Fruit fly (Drosophila melanogaster) whole organism, embryonic: ENCODE data around the gene Spn28Dc.

Source experiments
- Ada2b ChIP-seq: fragments of 200-800 bp; sonication (Bioruptor generic); IDR thresholded peaks from 2 replicates; pipeline ENCODE4 v1.3.6; 2022; ENCODE audit warnings: missing biosample characterization, missing genetic modification characterization
- B-H1 ChIP-seq: fragments of 200-800 bp; sonication (Bioruptor generic); IDR thresholded peaks from 3 replicates; pipeline ENCODE4 v1.3.6; 2022; ENCODE audit warnings: missing biosample characterization, missing genetic modification characterization
- CG12299 ChIP-seq: fragments of 200-800 bp; sonication (Bioruptor generic); optimal IDR thresholded peaks from 2 replicates; lab custom pipeline; 2018; ENCODE audit warnings: missing biosample characterization, mild to moderate bottlenecking, missing genetic modification characterization
- CG1233 ChIP-seq: fragments of 200-800 bp; sonication (Bioruptor generic); optimal IDR thresholded peaks from 4 replicates; lab custom pipeline; 2018; ENCODE audit warnings: missing biosample characterization, mild to moderate bottlenecking, missing genetic modification characterization
- CG13123 ChIP-seq: fragments of 200-800 bp; sonication (Bioruptor generic); optimal IDR thresholded peaks from 2 replicates; lab custom pipeline; 2016; ENCODE audit warnings: missing biosample characterization, missing genetic modification characterization
- CG13287 ChIP-seq: fragments of 200-800 bp; sonication (Bioruptor generic); IDR thresholded peaks from 2 replicates; pipeline ENCODE4 v1.3.6; 2022; ENCODE audit warnings: missing biosample characterization, missing genetic modification characterization; ENCODE audit not compliant: partially characterized antibody
- CG14710 ChIP-seq: fragments of 200-800 bp; sonication (Bioruptor generic); optimal IDR thresholded peaks from 3 replicates; lab custom pipeline; 2019; ENCODE audit warnings: missing biosample characterization, mild to moderate bottlenecking, missing genetic modification characterization, moderate library complexity
- CG17912 ChIP-seq: fragments of 200-800 bp; sonication (Bioruptor generic); optimal IDR thresholded peaks from 2 replicates; lab custom pipeline; 2018; ENCODE audit warnings: missing biosample characterization, mild to moderate bottlenecking, missing genetic modification characterization
- CG1832 ChIP-seq: fragments of 200-800 bp; sonication (Bioruptor generic); optimal IDR thresholded peaks from 2 replicates; lab custom pipeline; 2017; ENCODE audit warnings: missing biosample characterization, mild to moderate bottlenecking, missing genetic modification characterization, inconsistent platforms
- CG18476 ChIP-seq: fragments of 200-800 bp; sonication (Bioruptor generic); optimal IDR thresholded peaks from 2 replicates; lab custom pipeline; 2016; ENCODE audit warnings: missing biosample characterization, mild to moderate bottlenecking, missing genetic modification characterization
- CG3995 ChIP-seq: fragments of 200-800 bp; sonication (Bioruptor generic); optimal IDR thresholded peaks from 3 replicates; lab custom pipeline; 2016; ENCODE audit warnings: missing biosample characterization, missing genetic modification characterization
- CG4730 ChIP-seq: fragments of 200-800 bp; sonication (Bioruptor generic); IDR thresholded peaks from 2 replicates; pipeline ENCODE4 v1.3.6; 2022; ENCODE audit warnings: missing biosample characterization, missing genetic modification characterization
- CG6654 ChIP-seq: fragments of 200-800 bp; sonication (Bioruptor generic); optimal IDR thresholded peaks from 2 replicates; lab custom pipeline; 2017; ENCODE audit warnings: missing biosample characterization, mild to moderate bottlenecking, missing genetic modification characterization
- CG6791 ChIP-seq: fragments of 200-800 bp; sonication (Bioruptor generic); IDR thresholded peaks from 3 replicates; pipeline ENCODE4 v1.3.6; 2022; ENCODE audit warnings: missing biosample characterization, missing genetic modification characterization; ENCODE audit not compliant: partially characterized antibody
- CG7745 ChIP-seq: fragments of 200-800 bp; sonication (Bioruptor generic); optimal IDR thresholded peaks from 2 replicates; lab custom pipeline; 2018; ENCODE audit warnings: missing biosample characterization, mild to moderate bottlenecking, missing genetic modification characterization, moderate library complexity
- CG7839 ChIP-seq: fragments of 200-800 bp; sonication (Bioruptor generic); optimal IDR thresholded peaks from 3 replicates; lab custom pipeline; 2018; ENCODE audit warnings: missing biosample characterization, mild to moderate bottlenecking, missing genetic modification characterization, moderate library complexity
- CG8924 ChIP-seq: fragments of 200-800 bp; optimal IDR thresholded peaks from 3 replicates; lab custom pipeline; 2019; ENCODE audit warnings: missing biosample characterization, mild to moderate bottlenecking, missing genetic modification characterization, moderate library complexity
- CG9437 ChIP-seq: fragments of 200-800 bp; sonication (Bioruptor generic); optimal IDR thresholded peaks from 2 replicates; lab custom pipeline; 2018; ENCODE audit warnings: missing biosample characterization, mild to moderate bottlenecking, missing genetic modification characterization
- CG9609 ChIP-seq: fragments of 200-800 bp; sonication (Bioruptor generic); optimal IDR thresholded peaks from 3 replicates; lab custom pipeline; 2016; ENCODE audit warnings: missing biosample characterization, missing genetic modification characterization
- Camta ChIP-seq: fragments of 200-800 bp; sonication (Bioruptor generic); optimal IDR thresholded peaks from 2 replicates; lab custom pipeline; 2016; ENCODE audit warnings: missing biosample characterization, missing genetic modification characterization
- Dp ChIP-seq: fragments of 200-800 bp; sonication (Bioruptor generic); optimal IDR thresholded peaks from 2 replicates; lab custom pipeline; 2018; ENCODE audit warnings: missing biosample characterization, mild to moderate bottlenecking, missing genetic modification characterization, moderate library complexity
- Dref ChIP-seq: fragments of 200-800 bp; sonication (Bioruptor generic); IDR thresholded peaks from 2 replicates; pipeline ENCODE4 v1.3.6; 2022; ENCODE audit warnings: missing biosample characterization, missing genetic modification characterization
- E2f2 ChIP-seq: fragments of 200-800 bp; sonication (Bioruptor generic); IDR thresholded peaks from 2 replicates; pipeline ENCODE4 v1.3.6; 2022; ENCODE audit warnings: missing biosample characterization, missing genetic modification characterization
- Fer3 ChIP-seq: fragments of 200-800 bp; sonication (Bioruptor generic); optimal IDR thresholded peaks from 2 replicates; lab custom pipeline; 2018; ENCODE audit warnings: missing biosample characterization, mild to moderate bottlenecking, missing genetic modification characterization, moderate library complexity
- Hey ChIP-seq: fragments of 200-800 bp; sonication (Bioruptor generic); optimal IDR thresholded peaks from 3 replicates; lab custom pipeline; 2018; ENCODE audit warnings: missing biosample characterization, mild to moderate bottlenecking, missing genetic modification characterization
- Hmx ChIP-seq: fragments of 200-800 bp; sonication (Bioruptor generic); optimal IDR thresholded peaks from 2 replicates; lab custom pipeline; 2016; ENCODE audit warnings: missing biosample characterization, missing genetic modification characterization
- Hr51 ChIP-seq, 2 experiments: fragments of 200-800 bp; sonication (Bioruptor generic); optimal IDR thresholded peaks; 2 replicates in 1 of 2; 3 replicates in 1 of 2; lab custom pipeline; 2016 to 2018; ENCODE audit warnings: missing biosample characterization in 2 of 2, missing genetic modification characterization in 2 of 2, mild to moderate bottlenecking in 1 of 2, moderate library complexity in 1 of 2
- Hsf ChIP-seq: fragments of 200-800 bp; sonication (Bioruptor generic); optimal IDR thresholded peaks from 3 replicates; lab custom pipeline; 2016; ENCODE audit warnings: missing biosample characterization, missing genetic modification characterization
- MESR4 ChIP-seq: fragments of 200-800 bp; sonication (Bioruptor generic); optimal IDR thresholded peaks from 2 replicates; lab custom pipeline; 2018; ENCODE audit warnings: missing biosample characterization, mild to moderate bottlenecking, missing genetic modification characterization, moderate library complexity
- Med ChIP-seq: fragments of 200-800 bp; sonication (Bioruptor generic); peaks from one replicate; lab custom pipeline; 2016; ENCODE audit warnings: missing biosample characterization, missing genetic modification characterization, mild to moderate bottlenecking, inconsistent platforms, moderate library complexity
- Rx ChIP-seq: fragments of 200-800 bp; sonication (Bioruptor generic); IDR thresholded peaks from 2 replicates; pipeline ENCODE4 v1.3.6; 2022; ENCODE audit warnings: missing biosample characterization, missing genetic modification characterization
- Scr ChIP-seq: fragments of 200-800 bp; sonication (Bioruptor generic); IDR thresholded peaks from 2 replicates; pipeline ENCODE4 v1.3.6; 2022; ENCODE audit warnings: missing biosample characterization, missing genetic modification characterization; ENCODE audit not compliant: partially characterized antibody
- Spps ChIP-seq: fragments of 200-800 bp; sonication (Bioruptor generic); optimal IDR thresholded peaks from 2 replicates; lab custom pipeline; 2018; ENCODE audit warnings: missing biosample characterization, mild to moderate bottlenecking, missing genetic modification characterization
- Sry-β ChIP-seq: fragments of 200-800 bp; sonication (Bioruptor generic); optimal IDR thresholded peaks from 2 replicates; lab custom pipeline; 2018; ENCODE audit warnings: missing biosample characterization, mild to moderate bottlenecking, missing genetic modification characterization, moderate library complexity
- ap ChIP-seq: fragments of 200-800 bp; sonication (Bioruptor generic); IDR thresholded peaks from 2 replicates; pipeline ENCODE4 v1.3.6; 2022; ENCODE audit warnings: missing biosample characterization, missing genetic modification characterization
- cg ChIP-seq: fragments of 200-800 bp; sonication (Bioruptor generic); optimal IDR thresholded peaks from 3 replicates; lab custom pipeline; 2019; ENCODE audit warnings: missing biosample characterization, mild to moderate bottlenecking, missing genetic modification characterization, moderate library complexity
- corto ChIP-seq: fragments of 200-800 bp; sonication (Bioruptor generic); optimal IDR thresholded peaks from 2 replicates; lab custom pipeline; 2016; ENCODE audit warnings: missing biosample characterization, mild to moderate bottlenecking, missing genetic modification characterization, moderate library complexity
- fru ChIP-seq: fragments of >200 bp; optimal IDR thresholded peaks from 2 replicates; lab custom pipeline; 2017
- gem ChIP-seq: fragments of 200-800 bp; sonication (Bioruptor generic); optimal IDR thresholded peaks from 2 replicates; lab custom pipeline; 2019; ENCODE audit warnings: missing biosample characterization, mild to moderate bottlenecking, missing genetic modification characterization, moderate library complexity
- inv ChIP-seq: fragments of 200-800 bp; sonication (Bioruptor generic); IDR thresholded peaks from 2 replicates; pipeline ENCODE4 v1.3.6; 2022; ENCODE audit warnings: missing biosample characterization, missing genetic modification characterization; ENCODE audit not compliant: partially characterized antibody
- ken ChIP-seq: fragments of 200-800 bp; sonication (Bioruptor generic); IDR thresholded peaks from 3 replicates; pipeline ENCODE4 v1.3.6; 2022; ENCODE audit warnings: missing biosample characterization, missing genetic modification characterization
- klu ChIP-seq: fragments of 200-800 bp; sonication (Bioruptor generic); IDR thresholded peaks from 2 replicates; pipeline ENCODE4 v1.3.6; 2022; ENCODE audit warnings: missing biosample characterization, missing genetic modification characterization
- knrl ChIP-seq: fragments of 200-800 bp; sonication (Bioruptor generic); IDR thresholded peaks from 3 replicates; pipeline ENCODE4 v1.3.6; 2022; ENCODE audit warnings: missing biosample characterization, missing genetic modification characterization; ENCODE audit not compliant: partially characterized antibody
- pfk ChIP-seq: fragments of 200-800 bp; sonication (Bioruptor generic); optimal IDR thresholded peaks from 2 replicates; lab custom pipeline; 2018; ENCODE audit warnings: missing biosample characterization, mild to moderate bottlenecking, missing genetic modification characterization, moderate library complexity
- sc ChIP-seq, 3 experiments: fragments of >200 bp in 2 of 3; fragments of 200-800 bp in 1 of 3; sonication (Bioruptor generic) in 1 of 3; optimal IDR thresholded peaks; 2 replicates in 2 of 3; 3 replicates in 1 of 3; lab custom pipeline; 2017; ENCODE audit warnings: mild to moderate bottlenecking in 1 of 3, missing biosample characterization in 1 of 3, missing genetic modification characterization in 1 of 3, missing genetic modification reagents in 1 of 3
- sens-2 ChIP-seq: fragments of 200-800 bp; sonication (Bioruptor generic); IDR thresholded peaks from 2 replicates; pipeline ENCODE4 v1.3.6; 2022; ENCODE audit warnings: missing biosample characterization, missing genetic modification characterization
- sima ChIP-seq: fragments of 200-800 bp; sonication (Bioruptor generic); optimal IDR thresholded peaks from 2 replicates; lab custom pipeline; 2016; ENCODE audit warnings: missing biosample characterization, missing genetic modification characterization
- so ChIP-seq: fragments of 200-800 bp; sonication (Bioruptor generic); IDR thresholded peaks from 3 replicates; pipeline ENCODE4 v1.3.6; 2022; ENCODE audit warnings: missing biosample characterization, missing genetic modification characterization
- unpg ChIP-seq: fragments of 200-800 bp; sonication (Bioruptor generic); optimal IDR thresholded peaks from 3 replicates; lab custom pipeline; 2018; ENCODE audit warnings: missing biosample characterization, mild to moderate bottlenecking, missing genetic modification characterization, moderate library complexity

The Spn28Dc gene

dm6 chr2L:8042645-8043281 is 35.8 kb upstream of the Spn28Dc start, which contains the start of gene RpL36A (continued):
- TF ChIP-seq CG14710 (tag; lab: Kevin White, UChicago) (peak; percentile 64), cg (no peak), Rx (no peak), Camta (GFP tag; lab: Kevin White, UChicago) (peak; percentile 43), Fer3 (tag; lab: Kevin White, UChicago) (peak; percentile 68), gem (tag; lab: Kevin White, UChicago) (no peak), CG3995 (GFP tag; lab: Kevin White, UChicago) (peak; percentile 90), Ada2b (GFP tag; lab: Robert Waterston, UW) (no peak; the same call in 1 of the 2 replicates), CG7839 (tag; lab: Kevin White, UChicago) (no peak), fru (lab: Kevin White, UChicago) (no peak), Dref (GFP tag; lab: Robert Waterston, UW) (peak; percentile 94), CG7745 (tag; lab: Kevin White, UChicago) (peak; percentile 34), klu (GFP tag; lab: Robert Waterston, UW) (no peak), sc (optimal IDR thresholded peaks at IDR 0.05; lab: Kevin White, UChicago) (no peak), sc (GFP tag; optimal IDR thresholded peaks at IDR 0.05; lab: Kevin White, UChicago) (no peak), sens-2 (peak; percentile 42), corto (GFP tag; lab: Kevin White, UChicago) (no peak), CG18476 (GFP tag; lab: Kevin White, UChicago) (no peak), CG13287 (GFP tag; lab: Robert Waterston, UW) (peak; percentile 78), so (peak; percentile 76; the same call in 2 of the 3 replicates), CG13123 (GFP tag; lab: Kevin White, UChicago) (no peak), inv (GFP tag; lab: Robert Waterston, UW) (peak; percentile 86), CG8924 (tag; lab: Kevin White, UChicago) (peak; percentile 52), Hmx (no peak), Spps (no peak), Hey (tag; lab: Kevin White, UChicago) (no peak), Dp (GFP tag; lab: Kevin White, UChicago) (peak; percentile 22), B-H1 (peak; percentile 27; the same call in 1 of the 3 replicates), CG9609 (peak; percentile 44), CG9437 (GFP tag; lab: Kevin White, UChicago) (peak; percentile 65), Med (GFP tag; lab: Kevin White, UChicago) (peak; percentile 94), CG17912 (GFP tag; lab: Kevin White, UChicago) (peak; percentile 72), CG4730 (GFP tag; lab: Robert Waterston, UW) (0 out of 2 replicates have a peak, but pooled peaks have one; percentile 15), E2f2 (GFP tag; lab: Robert Waterston, UW) (peak; percentile 50), knrl (GFP tag; lab: Robert Waterston, UW) (peak; percentile 94), sima (GFP tag; lab: Kevin White, UChicago) (no peak), Scr (GFP tag; lab: Robert Waterston, UW) (peak; percentile 87), Sry-β (GFP tag; lab: Kevin White, UChicago) (no peak), ap (GFP tag; lab: Robert Waterston, UW) (no peak), CG12299 (tag; lab: Kevin White, UChicago) (peak; percentile 50), CG6791 (GFP tag; lab: Robert Waterston, UW) (peak; percentile 96), ken (peak; percentile 69), unpg (GFP tag; lab: Kevin White, UChicago) (peak; percentile 64), Hr51 (GFP tag; optimal IDR thresholded peaks at IDR 0.05; lab: Kevin White, UChicago) (peak; percentile 29 to 47), CG1832 (no peak), CG1233 (GFP tag; lab: Kevin White, UChicago) (peak; percentile 4), MESR4 (GFP tag; lab: Kevin White, UChicago) (peak; percentile 100), Hsf (GFP tag; lab: Kevin White, UChicago) (peak; percentile 55), pfk (peak; percentile 61), CG6654 (GFP tag; lab: Kevin White, UChicago) (no peak)
